Worm (Caenorhabditis elegans) whole organism, L4 larva: ENCODE measurements around the gene ZK673.5.
"Not testable (repeated sequence)": the region's sequence is repeated elsewhere in the genome, so short reads cannot be mapped to it uniquely, and the experiment has no call there.

Source experiments
- D1046.2 ChIP-seq: fragments of 200-800 bp; sonication (Bioruptor generic); IDR thresholded peaks from 2 replicates; pipeline ENCODE4 v1.3.6; 2022; ENCODE audit warnings: missing genetic modification characterization, missing compliant biosample characterization
- F10B5.3 ChIP-seq: sonication (generic microtip); optimal IDR thresholded peaks from 2 replicates; lab custom pipeline; 2016; ENCODE audit warnings: mild to moderate bottlenecking, missing genetic modification characterization, missing compliant biosample characterization
- F44E2.7 ChIP-seq: fragments of 200-800 bp; sonication (Bioruptor generic); IDR thresholded peaks from 2 replicates; pipeline ENCODE4 v2.1.2; 2022; ENCODE audit warnings: missing genetic modification characterization, missing compliant biosample characterization
- R02D3.7 ChIP-seq: fragments of 150-350 bp; sonication (generic microtip); optimal IDR thresholded peaks from 3 replicates; lab custom pipeline; 2014; ENCODE audit warnings: missing biosample characterization, missing genetic modification characterization
- Y105C5A.15 ChIP-seq: fragments of 200-800 bp; sonication (Bioruptor generic); IDR thresholded peaks from 2 replicates; pipeline ENCODE4 v1.3.6; 2022; ENCODE audit warnings: missing genetic modification characterization, missing compliant biosample characterization
- Y5F2A.4 ChIP-seq: fragments of 200-800 bp; sonication (Bioruptor generic); optimal IDR thresholded peaks from 2 replicates; lab custom pipeline; 2018; ENCODE audit warnings: mild to moderate bottlenecking, missing genetic modification characterization, missing compliant biosample characterization
- aly-2 ChIP-seq: sonication (generic microtip); optimal IDR thresholded peaks from 2 replicates; lab custom pipeline; 2018; ENCODE audit warnings: missing biosample characterization, missing genetic modification characterization
- ama-1 ChIP-seq: fragments of 150-350 bp; optimal IDR thresholded peaks from 2 replicates; lab custom pipeline; 2014; ENCODE audit warnings: inconsistent platforms, mixed read lengths
- ceh-28 ChIP-seq: fragments of 150-350 bp; optimal IDR thresholded peaks from 2 replicates; lab custom pipeline; 2014; ENCODE audit warnings: missing biosample characterization, missing genetic modification reagents, missing genetic modification characterization
- cey-2 ChIP-seq: sonication (generic microtip); optimal IDR thresholded peaks from 3 replicates; lab custom pipeline; 2017; ENCODE audit warnings: missing genetic modification characterization, mild to moderate bottlenecking, missing compliant biosample characterization, antibody characterized with exemption, borderline replicate concordance; ENCODE audit not compliant: insufficient read depth
- daf-12 ChIP-seq: fragments of 150-350 bp; optimal IDR thresholded peaks from 2 replicates; lab custom pipeline; 2014; ENCODE audit warnings: missing biosample characterization, missing genetic modification reagents, missing genetic modification characterization
- daf-16 ChIP-seq, 3 experiments: sonication (generic microtip); optimal IDR thresholded peaks; 2 replicates each; lab custom pipeline; 2016 to 2017; ENCODE audit warnings: missing genetic modification characterization in 3 of 3, missing genetic modification reagents in 3 of 3, mild to moderate bottlenecking in 2 of 3, missing compliant biosample characterization in 2 of 3, missing biosample characterization in 1 of 3, moderate library complexity in 1 of 3
- daf-19 ChIP-seq: fragments of 200-800 bp; sonication (Bioruptor generic); conservative IDR thresholded peaks from 2 replicates; pipeline ENCODE4 v1.3.6; 2022; ENCODE audit warnings: missing genetic modification characterization, missing compliant biosample characterization
- duxl-1 ChIP-seq: sonication (generic microtip); optimal IDR thresholded peaks from 2 replicates; lab custom pipeline; 2016; ENCODE audit warnings: mild to moderate bottlenecking, missing genetic modification characterization, moderate library complexity, missing compliant biosample characterization; ENCODE audit not compliant: poor library complexity
- egl-27 ChIP-seq: sonication (generic microtip); optimal IDR thresholded peaks from 3 replicates; lab custom pipeline; 2017; ENCODE audit warnings: missing biosample characterization, missing genetic modification reagents, missing genetic modification characterization
- gei-8 ChIP-seq: fragments of 200-800 bp; sonication (Bioruptor generic); optimal IDR thresholded peaks from 2 replicates; lab custom pipeline; 2018; ENCODE audit warnings: mild to moderate bottlenecking, missing genetic modification characterization, missing compliant biosample characterization
- hlh-30 ChIP-seq: sonication (generic microtip); optimal IDR thresholded peaks from 2 replicates; lab custom pipeline; 2017; ENCODE audit warnings: antibody characterized with exemption, mild to moderate bottlenecking, missing genetic modification characterization, missing compliant biosample characterization; ENCODE audit not compliant: insufficient read depth
- jun-1 ChIP-seq: fragments of 150-350 bp; optimal IDR thresholded peaks from 2 replicates; lab custom pipeline; 2014; ENCODE audit warnings: missing biosample characterization, missing genetic modification reagents, missing genetic modification characterization
- lim-7 ChIP-seq: fragments of 200-800 bp; sonication (Bioruptor generic); IDR thresholded peaks from 2 replicates; pipeline ENCODE4 v1.3.6; 2022; ENCODE audit warnings: missing genetic modification characterization, missing compliant biosample characterization
- lin-1 ChIP-seq: fragments of 200-800 bp; sonication (Bioruptor generic); IDR thresholded peaks from 2 replicates; pipeline ENCODE4 v1.3.6; 2022; ENCODE audit warnings: missing genetic modification reagents, missing genetic modification characterization, missing compliant biosample characterization
- lin-13 ChIP-seq: fragments of 150-350 bp; optimal IDR thresholded peaks from 2 replicates; lab custom pipeline; 2014; ENCODE audit warnings: missing biosample characterization, missing genetic modification reagents, missing genetic modification characterization
- lin-15B ChIP-seq: fragments of 150-350 bp; sonication (generic microtip); optimal IDR thresholded peaks from 3 replicates; lab custom pipeline; 2014; ENCODE audit warnings: missing biosample characterization, missing genetic modification characterization
- mep-1 ChIP-seq: fragments of 150-350 bp; sonication (generic microtip); optimal IDR thresholded peaks from 3 replicates; lab custom pipeline; 2014; ENCODE audit warnings: missing biosample characterization, missing genetic modification characterization
- nhr-10 ChIP-seq: fragments of 150-350 bp; optimal IDR thresholded peaks from 2 replicates; lab custom pipeline; 2014; ENCODE audit warnings: missing biosample characterization, missing genetic modification characterization
- nhr-102 ChIP-seq: sonication (generic microtip); optimal IDR thresholded peaks from 2 replicates; lab custom pipeline; 2016; ENCODE audit warnings: mild to moderate bottlenecking, missing genetic modification characterization, moderate library complexity, missing compliant biosample characterization
- nhr-111 ChIP-seq: fragments of 200-800 bp; sonication (Bioruptor generic); optimal IDR thresholded peaks from 2 replicates; lab custom pipeline; 2018; ENCODE audit warnings: mild to moderate bottlenecking, missing genetic modification characterization, missing compliant biosample characterization
- nhr-28 ChIP-seq: fragments of 150-350 bp; optimal IDR thresholded peaks from 2 replicates; lab custom pipeline; 2014; ENCODE audit warnings: missing biosample characterization, missing genetic modification characterization
- nhr-41 ChIP-seq: fragments of 200-800 bp; sonication (Bioruptor generic); IDR thresholded peaks from 2 replicates; pipeline ENCODE4 v1.3.6; 2022; ENCODE audit warnings: missing genetic modification reagents, missing genetic modification characterization, missing compliant biosample characterization
- php-3 ChIP-seq: fragments of 200-800 bp; sonication (Bioruptor generic); IDR thresholded peaks from 2 replicates; pipeline ENCODE4 v1.3.6; 2022; ENCODE audit warnings: missing genetic modification reagents, missing genetic modification characterization, missing compliant biosample characterization
- sdz-12 ChIP-seq: fragments of 200-800 bp; sonication (Bioruptor generic); optimal IDR thresholded peaks from 2 replicates; lab custom pipeline; 2018; ENCODE audit warnings: mild to moderate bottlenecking, missing genetic modification characterization, missing compliant biosample characterization
- snpc-1.2 ChIP-seq: fragments of 200-800 bp; sonication (Bioruptor generic); IDR thresholded peaks from 2 replicates; pipeline ENCODE4 v1.3.6; 2022; ENCODE audit warnings: missing genetic modification reagents, missing genetic modification characterization, missing compliant biosample characterization
- snpc-4 ChIP-seq: fragments of 150-350 bp; optimal IDR thresholded peaks from 2 replicates; lab custom pipeline; 2014; ENCODE audit warnings: missing biosample characterization, missing genetic modification characterization
- unc-39 ChIP-seq: sonication (generic microtip); optimal IDR thresholded peaks from 2 replicates; lab custom pipeline; 2017; ENCODE audit warnings: missing biosample characterization, missing genetic modification characterization
- unc-62 ChIP-seq, 3 experiments: fragments of 150-350 bp in 1 of 3; sonication (generic microtip); optimal IDR thresholded peaks in 2 of 3; peaks in 1 of 3; 1 replicate in 1 of 3; 2 replicates in 2 of 3; lab custom pipeline; 2014 to 2017; ENCODE audit warnings: missing biosample characterization in 3 of 3, missing genetic modification characterization in 3 of 3, missing genetic modification reagents in 3 of 3, missing genotype in 1 of 3
- vab-7 ChIP-seq: fragments of 200-800 bp; sonication (Bioruptor generic); IDR thresholded peaks from 2 replicates; pipeline ENCODE4 v1.3.6; 2022; ENCODE audit warnings: missing genetic modification reagents, missing genetic modification characterization, missing compliant biosample characterization
- zip-11 ChIP-seq: fragments of 200-800 bp; sonication (Bioruptor generic); IDR thresholded peaks from 2 replicates; pipeline ENCODE4 v1.3.6; 2022; ENCODE audit warnings: missing genetic modification characterization, missing compliant biosample characterization
- ztf-11 ChIP-seq: fragments of 150-350 bp; optimal IDR thresholded peaks from 2 replicates; lab custom pipeline; 2014; ENCODE audit warnings: missing biosample characterization, missing genetic modification characterization
- ztf-7 ChIP-seq: fragments of 150-350 bp; optimal IDR thresholded peaks from 2 replicates; lab custom pipeline; 2014; ENCODE audit warnings: missing biosample characterization, missing genetic modification characterization

Gene ZK673.5

ce11 chrII:10493034-10493433 is 31.7 kb downstream of the ZK673.5 start, which contains the start of gene ZK666.8:
Gene ZK666.8, minus strand, starts transcription at chrII:10493134.
- not testable (repeated sequence) for TF ChIP-seq vab-7 (GFP tag; lab: Robert Waterston, UW); ceh-28; ztf-7 (tag; lab: Kevin White, UChicago)

- no peak for TF ChIP-seq hlh-30 (tag; lab: Kevin White, UChicago)
- no peak for TF ChIP-seq snpc-4 (tag; lab: Kevin White, UChicago)
- TF ChIP-seq zip-11 (GFP tag; lab: Robert Waterston, UW), result no peak
- no peak for TF ChIP-seq aly-2 (tag; lab: Kevin White, UChicago)
- no peak for TF ChIP-seq daf-12 (tag; lab: Kevin White, UChicago)
- TF ChIP-seq ceh-28, result no peak
- TF ChIP-seq nhr-10, result no peak
- TF ChIP-seq unc-39 (tag; lab: Kevin White, UChicago), result no peak
- TF ChIP-seq lin-15B (tag; lab: Kevin White, UChicago), result no peak
- TF ChIP-seq jun-1 (tag; lab: Kevin White, UChicago), result no peak
- TF ChIP-seq D1046.2, result no peak
- TF ChIP-seq nhr-41 (GFP tag; lab: Robert Waterston, UW), result no peak
- no peak for TF ChIP-seq nhr-102
- TF ChIP-seq Y105C5A.15 (GFP tag; lab: Robert Waterston, UW), result no peak
Measured at ce11 chrII:10494467-10494866, 33.2 kb downstream of the ZK673.5 start, which contains the start of gene ZK666.14. Gene ZK666.14, plus strand, starts transcription at chrII:10494767.

DNA sequence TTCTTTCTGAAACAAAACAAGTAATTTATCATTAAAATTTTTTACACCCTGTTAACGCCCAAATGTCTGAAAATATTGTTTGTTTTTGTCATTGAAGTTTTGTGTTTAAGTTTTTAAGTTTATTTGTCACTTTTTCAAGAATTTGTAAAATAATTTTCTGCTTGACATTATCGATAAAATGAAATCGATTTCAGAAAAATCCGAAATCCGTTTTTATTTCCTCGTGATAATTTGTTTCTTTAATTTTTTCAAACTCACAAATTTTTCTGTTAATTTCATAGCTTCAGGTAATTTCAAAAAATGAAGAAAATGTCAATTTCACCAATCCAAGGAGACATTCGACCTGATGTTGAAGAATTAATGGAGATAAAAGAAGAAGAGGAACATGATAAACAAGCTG is 34.6 kb downstream of the ZK673.5 start, which contains the start of gene ZK666.12:
Gene ZK666.12, plus strand, starts transcription at position 301 of the 400 bp plus-strand sequence.
- TF ChIP-seq ztf-11 (no peak), daf-19 (no peak), D1046.2 (no peak), lim-7 (GFP tag; lab: Robert Waterston, UW) (no peak), F44E2.7 (GFP tag; lab: Robert Waterston, UW) (no peak), daf-16 (GFP tag; optimal IDR thresholded peaks at IDR 0.05; lab: Kevin White, UChicago) (no peak), daf-16 (tag; optimal IDR thresholded peaks at IDR 0.05; lab: Kevin White, UChicago) (no peak), ama-1 (lab: Kevin White, UChicago) (no peak), vab-7 (GFP tag; lab: Robert Waterston, UW) (no peak), sdz-12 (GFP tag; lab: Kevin White, UChicago) (no peak), R02D3.7 (tag; lab: Kevin White, UChicago) (no peak), gei-8 (no peak)

- TF ChIP-seq nhr-111 (GFP tag; lab: Kevin White, UChicago) (no peak), duxl-1 (tag; lab: Kevin White, UChicago) (peak; percentile 8), php-3 (GFP tag; lab: Robert Waterston, UW) (no peak), unc-39 (tag; lab: Kevin White, UChicago) (no peak), mep-1 (tag; lab: Kevin White, UChicago) (peak; percentile 5), lin-13 (no peak), sdz-12 (GFP tag; lab: Kevin White, UChicago) (no peak), cey-2 (tag; lab: Kevin White, UChicago) (no peak), nhr-10 (no peak), F44E2.7 (GFP tag; lab: Robert Waterston, UW) (no peak), F10B5.3 (no peak), D1046.2 (no peak), ama-1 (lab: Kevin White, UChicago) (no peak), R02D3.7 (tag; lab: Kevin White, UChicago) (no peak), unc-62 (GFP tag; optimal IDR thresholded peaks at IDR 0.05 in 1 of 2; lab: Kevin White, UChicago) (peak in 1 of 2 experiments; percentile 54), unc-62 (tag; optimal IDR thresholded peaks at IDR 0.05; lab: Kevin White, UChicago) (no peak), nhr-28 (tag; lab: Kevin White, UChicago) (peak; percentile 19), snpc-1.2 (GFP tag; lab: Robert Waterston, UW) (no peak), Y5F2A.4 (GFP tag; lab: Kevin White, UChicago) (no peak), hlh-30 (tag; lab: Kevin White, UChicago) (no peak), egl-27 (tag; lab: Kevin White, UChicago) (no peak), ztf-7 (tag; lab: Kevin White, UChicago) (no peak), lin-1 (GFP tag; lab: Robert Waterston, UW) (no peak)
Measured at ce11 chrII:10500674-10501073, 39.4 kb downstream of the ZK673.5 start.
